Worm (Caenorhabditis elegans) whole organism, L3 larva: ENCODE measurements around the gene spp-26.

Experiments used
- lin-39 ChIP-seq: fragments of 150-350 bp; optimal IDR thresholded peaks from 2 replicates; lab custom pipeline; 2018; ENCODE audit warnings: missing biosample characterization, missing genetic modification reagents, missing genetic modification characterization
- nhr-237 ChIP-seq: fragments of 150-350 bp; optimal IDR thresholded peaks from 2 replicates; lab custom pipeline; 2014; ENCODE audit warnings: missing biosample characterization, missing genetic modification characterization
- zag-1 ChIP-seq: fragments of 150-350 bp; optimal IDR thresholded peaks from 2 replicates; lab custom pipeline; 2014; ENCODE audit warnings: missing biosample characterization, missing genetic modification characterization

DNA sequence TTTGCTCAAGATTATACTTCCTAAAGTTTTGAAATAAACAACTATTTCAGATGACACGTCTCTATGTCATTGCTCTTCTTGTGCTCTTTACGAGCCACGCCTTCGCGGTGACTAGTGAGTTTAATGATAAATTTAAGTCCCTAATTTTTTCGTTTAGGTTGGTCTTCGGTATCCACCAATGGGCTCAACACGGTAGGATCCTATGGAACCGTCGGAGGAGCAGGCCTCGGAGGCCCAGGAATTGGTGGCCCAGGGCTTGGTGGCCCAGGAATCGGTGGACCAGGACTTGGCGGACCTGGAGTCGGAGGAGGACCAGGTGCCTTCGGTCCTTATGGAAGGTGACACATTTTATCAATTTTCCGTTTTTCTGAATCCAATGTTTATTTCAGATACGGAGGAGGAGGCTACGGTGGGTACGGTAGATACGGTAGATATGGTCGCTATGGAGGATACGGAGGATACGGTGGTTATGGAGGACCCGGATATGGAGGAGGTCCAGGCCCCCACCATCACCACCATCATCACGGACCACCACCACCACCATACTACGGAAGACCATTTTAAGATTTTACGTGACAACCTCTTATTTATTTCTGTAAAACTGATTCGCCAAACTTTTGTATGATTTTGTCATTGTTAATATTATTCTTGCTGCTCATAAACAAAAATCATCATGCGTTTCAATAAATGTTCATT, 38.5 kb downstream of the spp-26 start, which contains the start of the genes F46E10.2 and F46E10.18:
- TF ChIP-seq zag-1 (tag; lab: Kevin White, UChicago) (no peak), lin-39 (no peak), nhr-237 (tag; lab: Kevin White, UChicago) (no peak)
